Worm (Caenorhabditis elegans): ENCODE measurements around the gene bbln-1.

DNA sequence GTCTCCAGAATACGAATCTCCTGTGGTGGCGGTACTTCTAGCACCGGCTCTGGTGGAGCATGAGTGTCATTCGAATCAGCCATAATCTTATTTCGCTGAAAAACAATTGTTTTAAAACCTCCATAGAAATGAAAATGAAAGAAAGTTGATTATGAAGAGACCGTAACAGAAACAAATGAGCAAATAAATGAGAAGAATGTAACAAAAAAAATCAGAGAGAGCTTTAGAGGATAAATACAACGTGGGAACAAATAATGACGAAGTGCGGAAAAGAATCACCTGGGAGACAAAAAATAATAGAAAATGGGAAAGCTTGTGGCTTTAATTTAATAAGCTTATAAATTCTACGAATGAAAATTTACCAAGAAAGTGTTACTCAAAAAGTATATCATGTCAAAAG is 25.3 kb downstream of the bbln-1 start, which contains the start of gene spc-1:
- TF ChIP-seq blmp-1 (tag; optimal IDR thresholded peaks at IDR 0.05) (no peak), M03D4.4 (tag; optimal IDR thresholded peaks at IDR 0.05) (no peak), ces-1 (GFP tag; optimal IDR thresholded peaks at IDR 0.05) (no peak), pha-4 (tag; optimal IDR thresholded peaks at IDR 0.05) (no peak), sptf-1 (tag; optimal IDR thresholded peaks at IDR 0.05) (no peak), snpc-4 (tag; optimal IDR thresholded peaks at IDR 0.05) (no peak), nhr-237 (tag; optimal IDR thresholded peaks at IDR 0.05) (no peak), elt-3 (tag; optimal IDR thresholded peaks at IDR 0.05) (no peak), sem-2 (GFP tag; optimal IDR thresholded peaks at IDR 0.05) (no peak), lin-13 (tag; optimal IDR thresholded peaks at IDR 0.05) (no peak), unc-62 (GFP tag; optimal IDR thresholded peaks at IDR 0.05) (no peak)

Measured in whole organism, mixed stage, embryonic.